Worm (Caenorhabditis elegans): ENCODE measurements around the gene F56B3.11.
"Not testable (repeated sequence)": the region's sequence is repeated elsewhere in the genome, so short reads cannot be mapped to it uniquely, and the experiment has no call there.

The F56B3.11 gene

ce11 chrIV:771061-771460, 25.3 kb downstream of the F56B3.11 start, which contains the start of gene F56B3.9:
Gene F56B3.9 (plus strand): TSS chrIV:771361.
- not testable (repeated sequence) for TF ChIP-seq lin-14 (GFP tag; optimal IDR thresholded peaks at IDR 0.05); nhr-12 (tag; optimal IDR thresholded peaks at IDR 0.05); aha-1 (tag; optimal IDR thresholded peaks at IDR 0.05)

ce11 chrIV:769931-770544, 26.3 kb downstream of the F56B3.11 start:
- TF ChIP-seq efl-1 (optimal IDR thresholded peaks at IDR 0.05) (peak in 1 of 2 experiments; percentile 57), efl-1 (GFP tag; optimal IDR thresholded peaks at IDR 0.05 in 1 of 2) (peak; percentile 67 to 95), lin-35 (GFP tag; optimal IDR thresholded peaks at IDR 0.05) (peak; percentile 32 to 44), nhr-85 (tag) (peak; percentile 17), dpl-1 (GFP tag; optimal IDR thresholded peaks at IDR 0.05) (peak; percentile 27 to 59 (median 54)), isw-1 (GFP tag; IDR thresholded peaks at IDR 0.05) (peak; percentile 15; the same call in 1 of the 2 replicates)

- TF ChIP-seq pqm-1 (tag; optimal IDR thresholded peaks at IDR 0.05) (no peak), fkh-4 (tag; optimal IDR thresholded peaks at IDR 0.05; ENCODE audit: borderline replicate concordance) (no peak), blmp-1 (tag; optimal IDR thresholded peaks at IDR 0.05) (peak; percentile 100), hpl-2 (GFP tag; optimal IDR thresholded peaks at IDR 0.05) (no peak)
These were observed 28.1 kb downstream of the F56B3.11 start, which contains the start of gene F56B3.2 for ce11 chrIV:768312-768711. Gene F56B3.2 (minus strand): TSS chrIV:768584.

ce11 chrIV:763377-764063, 32.9 kb downstream of the F56B3.11 start, which contains the start of gene col-103:
Gene col-103 (minus strand): TSS chrIV:763678.
- TF ChIP-seq ceh-90 (tag; optimal IDR thresholded peaks at IDR 0.05) (no peak), efl-1 (optimal IDR thresholded peaks at IDR 0.05) (peak; percentile 17 to 37), efl-1 (GFP tag; optimal IDR thresholded peaks at IDR 0.05 in 1 of 2) (peak; percentile 7 to 90), unc-86 (tag; optimal IDR thresholded peaks at IDR 0.05) (no peak), isw-1 (GFP tag; IDR thresholded peaks at IDR 0.05) (no peak), lir-3 (tag; optimal IDR thresholded peaks at IDR 0.05; ENCODE audit: poor library complexity) (no peak), nhr-84 (tag; optimal IDR thresholded peaks at IDR 0.05) (no peak), egl-27 (tag; optimal IDR thresholded peaks at IDR 0.05) (no peak), ztf-11 (tag; optimal IDR thresholded peaks at IDR 0.05) (no peak), C16A3.4 (tag; optimal IDR thresholded peaks at IDR 0.05) (peak; percentile 20), F16B12.6 (tag; optimal IDR thresholded peaks at IDR 0.05) (no peak), lin-35 (GFP tag; optimal IDR thresholded peaks at IDR 0.05) (peak; percentile 18 to 61), nhr-20 (tag; optimal IDR thresholded peaks at IDR 0.05) (peak; percentile 58), ceh-82 (tag; optimal IDR thresholded peaks at IDR 0.05) (no peak), zag-1 (tag; optimal IDR thresholded peaks at IDR 0.05) (no peak), pag-3 (tag; optimal IDR thresholded peaks at IDR 0.05; ENCODE audit: borderline replicate concordance, insufficient read depth) (peak; percentile 67), snpc-4 (tag; optimal IDR thresholded peaks at IDR 0.05) (no peak), pax-3 (tag; optimal IDR thresholded peaks at IDR 0.05) (no peak), ces-1 (GFP tag; optimal IDR thresholded peaks at IDR 0.05) (no peak), nhr-11 (tag; optimal IDR thresholded peaks at IDR 0.05) (no peak), ztf-4 (tag; optimal IDR thresholded peaks at IDR 0.05) (no peak), xbp-1 (tag; optimal IDR thresholded peaks at IDR 0.05) (no peak), unc-62 (GFP tag; optimal IDR thresholded peaks at IDR 0.05) (no peak), fos-1 (tag; optimal IDR thresholded peaks at IDR 0.05) (no peak), ceh-88 (GFP tag; IDR thresholded peaks at IDR 0.05) (no peak), nhr-71 (tag; optimal IDR thresholded peaks at IDR 0.05) (peak; percentile 60), lsy-2 (tag; optimal IDR thresholded peaks at IDR 0.05) (peak in 1 of 2 experiments; percentile 71), lin-15B (tag; optimal IDR thresholded peaks at IDR 0.05) (no peak), aly-2 (tag; optimal IDR thresholded peaks at IDR 0.05) (no peak), nhr-28 (tag; optimal IDR thresholded peaks at IDR 0.05) (no peak), mef-2 (tag; optimal IDR thresholded peaks at IDR 0.05) (no peak), blmp-1 (tag; optimal IDR thresholded peaks at IDR 0.05) (peak; percentile 84), nhr-47 (tag; optimal IDR thresholded peaks at IDR 0.05) (no peak), hlh-4 (tag; optimal IDR thresholded peaks at IDR 0.05) (no peak), ceh-8 (GFP tag; optimal IDR thresholded peaks at IDR 0.05) (no peak), lin-14 (GFP tag; optimal IDR thresholded peaks at IDR 0.05) (peak; percentile 89), dpl-1 (GFP tag; optimal IDR thresholded peaks at IDR 0.05) (peak; percentile 24 to 47 (median 25)), nhr-85 (tag) (peak; percentile 97), snu-23 (GFP tag; optimal IDR thresholded peaks at IDR 0.05) (peak; percentile 77)
